Worm (Caenorhabditis elegans) whole organism, early embryonic: ENCODE results near the gene srxa-6.

Source experiments
- F13C5.2 ChIP-seq: sonication (generic microtip); optimal IDR thresholded peaks from 2 replicates; lab custom pipeline; 2017; ENCODE audit warnings: mild to moderate bottlenecking, missing genetic modification characterization, inconsistent platforms, missing compliant biosample characterization
- aly-1 ChIP-seq: sonication (generic microtip); optimal IDR thresholded peaks from 2 replicates; lab custom pipeline; 2016; ENCODE audit warnings: missing genetic modification characterization, missing compliant biosample characterization
- ama-1 ChIP-seq: fragments of 150-350 bp; optimal IDR thresholded peaks from 2 replicates; lab custom pipeline; 2014
- ceh-36 ChIP-seq: sonication (generic microtip); optimal IDR thresholded peaks from 2 replicates; lab custom pipeline; 2016; ENCODE audit warnings: missing genetic modification characterization, inconsistent platforms, missing compliant biosample characterization
- ets-7 ChIP-seq: sonication (generic microtip); optimal IDR thresholded peaks from 2 replicates; lab custom pipeline; 2016; ENCODE audit warnings: missing genotype, missing genetic modification characterization, missing compliant biosample characterization
- flt-1 ChIP-seq: fragments of 200-800 bp; sonication (Bioruptor generic); IDR thresholded peaks from 2 replicates; pipeline ENCODE4 v1.3.6; 2022; ENCODE audit warnings: missing genetic modification characterization, missing compliant biosample characterization
- hmbx-1 ChIP-seq: sonication (generic microtip); optimal IDR thresholded peaks from 2 replicates; lab custom pipeline; 2016; ENCODE audit warnings: mild to moderate bottlenecking, missing genetic modification characterization, missing compliant biosample characterization
- sea-1 ChIP-seq: fragments of 200-800 bp; sonication (Bioruptor generic); conservative IDR thresholded peaks from 2 replicates; pipeline ENCODE4 v1.3.6; 2022; ENCODE audit warnings: missing genetic modification characterization, missing compliant biosample characterization
- tbx-11 ChIP-seq: fragments of 200-800 bp; sonication (Bioruptor generic); IDR thresholded peaks from 2 replicates; pipeline ENCODE4 v1.3.6; 2022; ENCODE audit warnings: missing genetic modification characterization, missing compliant biosample characterization
- tra-4 ChIP-seq: sonication (generic microtip); optimal IDR thresholded peaks from 2 replicates; lab custom pipeline; 2017; ENCODE audit warnings: missing genetic modification characterization, missing compliant biosample characterization

ce11 chrV:20776761-20777160, 42.0 kb downstream of the srxa-6 start:
- no peak for TF ChIP-seq ama-1 (lab: Kevin White, UChicago)
- TF ChIP-seq tbx-11: no peak
- TF ChIP-seq sea-1 (GFP tag; lab: Robert Waterston, UW): no peak
- no peak for TF ChIP-seq ceh-36
- no peak for TF ChIP-seq F13C5.2 (tag; lab: Kevin White, UChicago)
- TF ChIP-seq tra-4 (tag; lab: Kevin White, UChicago): no peak
- TF ChIP-seq aly-1: no peak
- TF ChIP-seq flt-1 (GFP tag; lab: Robert Waterston, UW): no peak
- TF ChIP-seq hmbx-1: no peak
- TF ChIP-seq ets-7 (tag; lab: Kevin White, UChicago): no peak
